Fruit fly (Drosophila melanogaster): Measurements from ENCODE around the gene Ser12.

Gene Ser12

DNA sequence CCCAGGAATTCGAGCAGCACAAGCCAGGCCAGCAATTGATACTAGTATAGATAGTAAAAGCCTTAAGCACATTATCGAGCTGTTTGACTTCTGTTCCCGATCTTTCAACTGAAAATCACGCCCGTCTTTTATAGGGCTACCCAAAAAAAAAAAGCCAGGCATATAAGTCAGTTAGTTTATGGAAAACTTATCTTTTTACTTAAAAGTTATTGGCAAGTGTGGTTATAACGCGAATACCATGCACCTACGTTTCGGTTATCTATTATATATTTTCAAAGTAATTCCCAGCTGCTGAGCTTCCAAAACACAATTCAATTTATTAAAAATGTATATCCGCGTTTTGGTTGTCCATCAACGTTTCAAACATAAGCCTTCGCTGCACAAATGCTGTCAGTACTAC is 35.7 kb upstream of the Ser12 start, which contains the start of gene CG31681:
Gene CG31681 (minus strand): TSS at position 101 of the 400 bp plus-strand sequence.
- no peak for TF ChIP-seq CG32264 (GFP tag; optimal IDR thresholded peaks at IDR 0.05)
- TF ChIP-seq Myc (optimal IDR thresholded peaks at IDR 0.05) = no peak
- TF ChIP-seq N (GFP tag; optimal IDR thresholded peaks at IDR 0.05) = no peak
- TF ChIP-seq br (GFP tag; optimal IDR thresholded peaks at IDR 0.05) = no peak
- no peak for TF ChIP-seq CG9705 (GFP tag; optimal IDR thresholded peaks at IDR 0.05)
- no peak for TF ChIP-seq Jra (GFP tag; optimal IDR thresholded peaks at IDR 0.05)
- TF ChIP-seq Hr83 (GFP tag; optimal IDR thresholded peaks at IDR 0.05; ENCODE audit: poor library complexity, severe bottlenecking) = no peak

DNA sequence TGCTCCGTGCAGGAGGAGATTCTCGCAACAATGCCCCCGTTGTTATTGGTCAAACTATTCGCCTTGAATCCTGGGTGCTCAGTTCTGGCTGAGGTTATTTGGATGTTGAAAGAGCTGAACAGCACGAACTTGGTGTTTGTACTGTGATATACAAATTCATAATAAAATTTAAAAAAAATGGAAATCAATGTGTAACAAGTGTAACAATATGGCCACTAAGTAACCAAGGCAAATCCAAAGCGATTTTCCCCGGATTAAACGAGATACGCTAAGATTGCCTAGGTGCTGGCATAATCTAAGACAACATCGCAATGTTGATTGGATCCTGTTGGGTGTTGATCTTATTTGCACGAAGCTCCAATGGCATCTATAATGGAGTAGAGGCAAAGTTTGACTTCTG is 33.8 kb upstream of the Ser12 start, which contains the start of gene CG4271:
Gene CG4271 (plus strand): TSS at position 301 of the 400 bp plus-strand sequence.
- TF ChIP-seq Rel (GFP tag; optimal IDR thresholded peaks at IDR 0.05) (no peak), Rel (tag; optimal IDR thresholded peaks at IDR 0.05) (no peak), dmrt93B (GFP tag; optimal IDR thresholded peaks at IDR 0.05) (no peak), dsf (GFP tag; optimal IDR thresholded peaks at IDR 0.05; ENCODE audit: borderline replicate concordance) (no peak), Hr83 (GFP tag; optimal IDR thresholded peaks at IDR 0.05; ENCODE audit: poor library complexity, severe bottlenecking) (no peak), GATAd (GFP tag; optimal IDR thresholded peaks at IDR 0.05) (no peak), Jra (GFP tag; optimal IDR thresholded peaks at IDR 0.05) (no peak), Hr78 (GFP tag; optimal IDR thresholded peaks at IDR 0.05) (no peak), Vsx2 (GFP tag; optimal IDR thresholded peaks at IDR 0.05; ENCODE audit: partially characterized antibody) (no peak), Abd-B (GFP tag; optimal IDR thresholded peaks at IDR 0.05) (no peak), CrebA (GFP tag; optimal IDR thresholded peaks at IDR 0.05; ENCODE audit: borderline replicate concordance) (no peak), ey (GFP tag; optimal IDR thresholded peaks at IDR 0.05) (no peak), Dif (GFP tag; optimal IDR thresholded peaks at IDR 0.05; ENCODE audit: partially characterized antibody) (no peak), HLH106 (tag; optimal IDR thresholded peaks at IDR 0.05) (no peak), sv (GFP tag; optimal IDR thresholded peaks at IDR 0.05) (no peak), pan (optimal IDR thresholded peaks at IDR 0.05) (no peak), Dfd (GFP tag; optimal IDR thresholded peaks at IDR 0.05) (no peak), brk (GFP tag; optimal IDR thresholded peaks at IDR 0.05) (no peak), h (GFP tag; optimal IDR thresholded peaks at IDR 0.05) (no peak)

DNA sequence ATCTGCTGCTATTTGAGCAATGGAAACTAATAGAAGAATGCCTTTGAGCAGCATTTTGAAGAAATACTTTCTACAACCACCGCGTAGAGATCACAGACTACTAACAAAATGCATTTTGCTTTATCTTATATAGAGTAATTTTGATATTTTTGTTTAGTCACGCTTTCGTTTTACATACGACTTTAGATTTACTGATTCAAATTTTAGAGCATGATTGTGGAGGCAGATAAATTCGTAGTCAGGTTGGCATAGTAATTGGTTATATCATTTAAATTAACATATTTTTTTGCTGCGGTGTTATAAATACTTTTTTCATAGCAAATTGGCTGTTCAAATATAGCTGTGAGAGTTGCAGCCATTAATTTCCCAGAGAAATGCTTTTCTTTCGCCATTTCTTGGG is 18.0 kb upstream of the Ser12 start, which contains the start of gene CG17242:
Gene CG17242 (minus strand): TSS at position 101 of the 400 bp plus-strand sequence.
- TF ChIP-seq OdsH (GFP tag; optimal IDR thresholded peaks at IDR 0.05) (no peak), dsf (GFP tag; optimal IDR thresholded peaks at IDR 0.05; ENCODE audit: borderline replicate concordance) (no peak), Hnf4 (GFP tag; optimal IDR thresholded peaks at IDR 0.05) (no peak), h (GFP tag; optimal IDR thresholded peaks at IDR 0.05) (no peak), Sp1 (GFP tag; optimal IDR thresholded peaks at IDR 0.05) (no peak), dl (GFP tag; optimal IDR thresholded peaks at IDR 0.05; ENCODE audit: insufficient read depth in 1 of 2, partially characterized antibody in 2 of 2) (no peak), foxo (GFP tag; optimal IDR thresholded peaks at IDR 0.05) (no peak), CG32264 (GFP tag; optimal IDR thresholded peaks at IDR 0.05) (no peak), pan (optimal IDR thresholded peaks at IDR 0.05) (no peak), Dif (GFP tag; optimal IDR thresholded peaks at IDR 0.05; ENCODE audit: partially characterized antibody) (no peak), Myc (optimal IDR thresholded peaks at IDR 0.05) (no peak), Vsx2 (GFP tag; optimal IDR thresholded peaks at IDR 0.05; ENCODE audit: partially characterized antibody) (no peak), fru (GFP tag; optimal IDR thresholded peaks at IDR 0.05) (no peak), Mio (GFP tag; optimal IDR thresholded peaks at IDR 0.05) (no peak), GATAd (GFP tag; optimal IDR thresholded peaks at IDR 0.05) (no peak), psq (GFP tag; optimal IDR thresholded peaks at IDR 0.05) (no peak), sage (GFP tag; optimal IDR thresholded peaks at IDR 0.05) (no peak)

DNA sequence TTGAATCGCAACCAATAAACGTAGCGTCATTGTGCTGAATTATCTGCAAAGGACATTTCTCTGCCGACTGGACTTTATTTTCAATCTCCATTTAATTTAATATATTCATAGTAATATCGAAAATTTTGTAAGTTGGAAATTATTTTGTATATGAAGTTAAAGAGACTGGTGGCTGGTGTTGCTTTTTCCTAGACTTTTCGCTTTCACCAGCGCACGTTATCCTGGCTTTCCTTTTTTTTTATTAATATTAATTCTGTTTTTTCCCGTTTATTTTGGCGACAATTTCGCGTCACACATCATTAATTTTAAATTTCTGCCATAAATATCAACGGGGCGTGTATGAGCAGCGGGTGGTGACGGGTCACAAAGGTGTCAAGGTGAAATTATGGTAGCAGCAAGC is 14.1 kb upstream of the Ser12 start, which contains the start of gene CG34049:
Gene CG34049 (minus strand): TSS at position 101 of the 400 bp plus-strand sequence.
- TF ChIP-seq usp (GFP tag; optimal IDR thresholded peaks at IDR 0.05) (no peak), Sp1 (GFP tag; optimal IDR thresholded peaks at IDR 0.05) (no peak), tai (GFP tag; optimal IDR thresholded peaks at IDR 0.05) (no peak), fru (GFP tag; optimal IDR thresholded peaks at IDR 0.05) (no peak), Hnf4 (GFP tag; optimal IDR thresholded peaks at IDR 0.05) (no peak), Vsx2 (GFP tag; optimal IDR thresholded peaks at IDR 0.05; ENCODE audit: partially characterized antibody) (no peak), psq (GFP tag; optimal IDR thresholded peaks at IDR 0.05) (no peak), HLH106 (tag; optimal IDR thresholded peaks at IDR 0.05) (no peak)

Data from whole organism, wandering third instar larva.